Worm (Caenorhabditis elegans) whole organism, L1 larva: ENCODE results near the gene ZC376.8.

ENCODE experiments used
- F16B12.6 ChIP-seq: fragments of 150-350 bp; optimal IDR thresholded peaks from 2 replicates; lab custom pipeline; 2014; ENCODE audit warnings: missing biosample characterization, missing genetic modification characterization
- Y116A8C.19 ChIP-seq: sonication (generic microtip); optimal IDR thresholded peaks from 2 replicates; lab custom pipeline; 2016; ENCODE audit warnings: missing compliant biosample characterization, missing genetic modification characterization, borderline replicate concordance
- aha-1 ChIP-seq: fragments of 150-350 bp; optimal IDR thresholded peaks from 2 replicates; lab custom pipeline; 2014; ENCODE audit warnings: missing biosample characterization, missing genetic modification characterization
- alr-1 ChIP-seq: fragments of 200-800 bp; sonication (Bioruptor generic); optimal IDR thresholded peaks from 2 replicates; lab custom pipeline; 2018; ENCODE audit warnings: borderline replicate concordance, mild to moderate bottlenecking, missing genetic modification characterization, missing compliant biosample characterization
- aly-2 ChIP-seq: fragments of 150-350 bp; optimal IDR thresholded peaks from 2 replicates; lab custom pipeline; 2014; ENCODE audit warnings: missing biosample characterization, missing genetic modification characterization
- ama-1 ChIP-seq: fragments of 150-350 bp; optimal IDR thresholded peaks from 2 replicates; lab custom pipeline; 2014
- blmp-1 ChIP-seq: fragments of 150-350 bp; optimal IDR thresholded peaks from 2 replicates; lab custom pipeline; 2014; ENCODE audit warnings: missing biosample characterization, missing genetic modification characterization
- ceh-63 ChIP-seq: fragments of 200-800 bp; sonication (Bioruptor generic); optimal IDR thresholded peaks from 2 replicates; lab custom pipeline; 2018; ENCODE audit warnings: mild to moderate bottlenecking, missing genetic modification characterization, missing compliant biosample characterization
- ceh-82 ChIP-seq, 3 experiments: fragments of 150-350 bp in 1 of 3; sonication (generic microtip) in 2 of 3; optimal IDR thresholded peaks; 2 replicates each; lab custom pipeline; 2014 to 2017; ENCODE audit warnings: missing biosample characterization in 3 of 3, missing genetic modification characterization in 3 of 3
- ceh-88 ChIP-seq: fragments of 200-800 bp; sonication (Bioruptor generic); IDR thresholded peaks from 2 replicates; pipeline ENCODE4 v1.3.6; 2022; ENCODE audit warnings: missing genetic modification characterization, missing compliant biosample characterization
- ces-1 ChIP-seq: fragments of 150-350 bp; optimal IDR thresholded peaks from 2 replicates; lab custom pipeline; 2014; ENCODE audit warnings: missing biosample characterization, missing genetic modification reagents, missing genetic modification characterization
- dpl-1 ChIP-seq, 3 experiments: fragments of 150-350 bp in 2 of 3; sonication (generic microtip) in 1 of 3; optimal IDR thresholded peaks; 2 replicates each; lab custom pipeline; 2014 to 2017; ENCODE audit warnings: missing biosample characterization in 3 of 3, missing genetic modification characterization in 3 of 3, missing genetic modification reagents in 3 of 3
- dsc-1 ChIP-seq: sonication (generic microtip); optimal IDR thresholded peaks from 2 replicates; lab custom pipeline; 2016; ENCODE audit warnings: mild to moderate bottlenecking, missing genetic modification characterization, missing compliant biosample characterization
- efl-1 ChIP-seq, 4 experiments: fragments of 150-350 bp; optimal IDR thresholded peaks in 3 of 4; peaks in 1 of 4; 1 replicate in 1 of 4; 2 replicates in 3 of 4; lab custom pipeline; 2014; ENCODE audit warnings: missing biosample characterization in 2 of 4, missing genetic modification characterization in 2 of 4, missing genetic modification reagents in 2 of 4
- efl-3 ChIP-seq: fragments of 200-800 bp; sonication (Bioruptor generic); optimal IDR thresholded peaks from 2 replicates; lab custom pipeline; 2018; ENCODE audit warnings: mild to moderate bottlenecking, missing genetic modification characterization, missing compliant biosample characterization
- egl-13 ChIP-seq: sonication (generic microtip); optimal IDR thresholded peaks from 2 replicates; lab custom pipeline; 2016; ENCODE audit warnings: missing genotype, missing genetic modification reagents, missing genetic modification characterization, missing compliant biosample characterization
- egl-27 ChIP-seq, 2 experiments: fragments of 150-350 bp in 1 of 2; sonication (generic microtip); optimal IDR thresholded peaks; 3 replicates each; lab custom pipeline; 2017 to 2018; ENCODE audit warnings: missing biosample characterization in 2 of 2, missing genetic modification characterization in 2 of 2, missing genetic modification reagents in 2 of 2
- elt-3 ChIP-seq, 6 experiments: fragments of 150-350 bp in 1 of 6; sonication (generic microtip); optimal IDR thresholded peaks; 2 replicates each; lab custom pipeline; 2017 to 2018; ENCODE audit warnings: missing biosample characterization in 6 of 6, missing genetic modification characterization in 6 of 6, inconsistent platforms in 1 of 6
- ets-5 ChIP-seq: fragments of 200-800 bp; sonication (Bioruptor generic); IDR thresholded peaks from 2 replicates; pipeline ENCODE4 v1.3.6; 2022; ENCODE audit warnings: missing genetic modification characterization, missing compliant biosample characterization
- fkh-10 ChIP-seq: sonication (generic microtip); optimal IDR thresholded peaks from 2 replicates; lab custom pipeline; 2017; ENCODE audit warnings: missing biosample characterization, missing genetic modification reagents, missing genetic modification characterization
- fkh-8 ChIP-seq: sonication (generic microtip); optimal IDR thresholded peaks from 2 replicates; lab custom pipeline; 2016; ENCODE audit warnings: mild to moderate bottlenecking, missing genetic modification characterization, missing compliant biosample characterization
- fos-1 ChIP-seq: fragments of 150-350 bp; optimal IDR thresholded peaks from 2 replicates; lab custom pipeline; 2014; ENCODE audit warnings: missing biosample characterization, missing genetic modification characterization
- grh-1 ChIP-seq: fragments of 200-800 bp; sonication (Bioruptor generic); IDR thresholded peaks from 2 replicates; pipeline ENCODE4 v1.3.6; 2022; ENCODE audit warnings: missing genetic modification reagents, missing genetic modification characterization, missing compliant biosample characterization
- hlh-17 ChIP-seq: fragments of 200-800 bp; sonication (Bioruptor generic); optimal IDR thresholded peaks from 2 replicates; lab custom pipeline; 2018; ENCODE audit warnings: missing genetic modification characterization, mild to moderate bottlenecking, missing compliant biosample characterization, moderate library complexity, borderline replicate concordance
- irx-1 ChIP-seq: sonication (generic microtip); optimal IDR thresholded peaks from 2 replicates; lab custom pipeline; 2016; ENCODE audit warnings: missing genetic modification characterization, missing compliant biosample characterization
- isw-1 ChIP-seq: fragments of 200-800 bp; sonication (Bioruptor generic); IDR thresholded peaks from 2 replicates; pipeline ENCODE4 v1.3.6; 2022; ENCODE audit warnings: missing genetic modification characterization, missing compliant biosample characterization
- jun-1 ChIP-seq: fragments of 150-350 bp; optimal IDR thresholded peaks from 2 replicates; lab custom pipeline; 2014; ENCODE audit warnings: missing biosample characterization, missing genetic modification reagents, missing genetic modification characterization
- lin-15B ChIP-seq: fragments of 150-350 bp; sonication (generic microtip); optimal IDR thresholded peaks from 3 replicates; lab custom pipeline; 2014; ENCODE audit warnings: missing biosample characterization, missing genetic modification characterization
- lin-39 ChIP-seq: fragments of 150-350 bp; optimal IDR thresholded peaks from 2 replicates; lab custom pipeline; 2014; ENCODE audit warnings: missing biosample characterization, missing genetic modification reagents, missing genetic modification characterization
- lsy-2 ChIP-seq, 2 experiments: fragments of 150-350 bp; optimal IDR thresholded peaks; 2 replicates each; lab custom pipeline; 2014; ENCODE audit warnings: missing biosample characterization in 2 of 2, missing genetic modification characterization in 2 of 2
- mef-2 ChIP-seq: fragments of 150-350 bp; optimal IDR thresholded peaks from 2 replicates; lab custom pipeline; 2014; ENCODE audit warnings: missing biosample characterization, missing genetic modification characterization
- mep-1 ChIP-seq: fragments of 150-350 bp; optimal IDR thresholded peaks from 2 replicates; lab custom pipeline; 2014; ENCODE audit warnings: missing biosample characterization, missing genetic modification characterization
- nhr-11 ChIP-seq: fragments of 150-350 bp; optimal IDR thresholded peaks from 2 replicates; lab custom pipeline; 2014; ENCODE audit warnings: missing biosample characterization, missing genetic modification characterization
- nhr-12 ChIP-seq: sonication (generic microtip); optimal IDR thresholded peaks from 2 replicates; lab custom pipeline; 2017; ENCODE audit warnings: missing biosample characterization, missing genetic modification characterization
- nhr-19 ChIP-seq: fragments of 200-800 bp; sonication (Bioruptor generic); conservative IDR thresholded peaks from 2 replicates; pipeline ENCODE4 v1.3.6; 2022; ENCODE audit warnings: missing genetic modification characterization, missing compliant biosample characterization
- nhr-20 ChIP-seq: sonication (generic microtip); optimal IDR thresholded peaks from 2 replicates; lab custom pipeline; 2016; ENCODE audit warnings: mild to moderate bottlenecking, missing genetic modification characterization, missing compliant biosample characterization
- nhr-237 ChIP-seq: fragments of 150-350 bp; optimal IDR thresholded peaks from 2 replicates; lab custom pipeline; 2014; ENCODE audit warnings: missing biosample characterization, missing genetic modification characterization
- nhr-28 ChIP-seq: fragments of 150-350 bp; optimal IDR thresholded peaks from 2 replicates; lab custom pipeline; 2014; ENCODE audit warnings: missing biosample characterization, missing genetic modification characterization
- nhr-71 ChIP-seq: sonication (generic microtip); optimal IDR thresholded peaks from 2 replicates; lab custom pipeline; 2016; ENCODE audit warnings: mild to moderate bottlenecking, missing genetic modification characterization, moderate library complexity, missing compliant biosample characterization
- nhr-84 ChIP-seq: sonication (generic microtip); optimal IDR thresholded peaks from 2 replicates; lab custom pipeline; 2017; ENCODE audit warnings: missing biosample characterization, missing genetic modification characterization
- pag-3 ChIP-seq: sonication (generic microtip); optimal IDR thresholded peaks from 2 replicates; lab custom pipeline; 2017; ENCODE audit warnings: missing genetic modification characterization, mild to moderate bottlenecking, missing compliant biosample characterization, antibody characterized with exemption, borderline replicate concordance; ENCODE audit not compliant: insufficient read depth
- pqm-1 ChIP-seq: sonication (generic microtip); optimal IDR thresholded peaks from 3 replicates; lab custom pipeline; 2017; ENCODE audit warnings: missing biosample characterization, missing genetic modification characterization
- skn-1 ChIP-seq: fragments of 150-350 bp; optimal IDR thresholded peaks from 2 replicates; lab custom pipeline; 2014; ENCODE audit warnings: missing biosample characterization, missing genetic modification characterization
- snpc-4 ChIP-seq: fragments of 150-350 bp; optimal IDR thresholded peaks from 2 replicates; lab custom pipeline; 2014; ENCODE audit warnings: missing biosample characterization, missing genetic modification characterization
- snu-23 ChIP-seq: sonication (generic microtip); optimal IDR thresholded peaks from 2 replicates; lab custom pipeline; 2016; ENCODE audit warnings: missing genetic modification characterization, missing compliant biosample characterization
- sox-4 ChIP-seq: sonication (generic microtip); optimal IDR thresholded peaks from 2 replicates; lab custom pipeline; 2016; ENCODE audit warnings: missing genetic modification characterization, missing compliant biosample characterization
- sptf-1 ChIP-seq: fragments of 150-350 bp; optimal IDR thresholded peaks from 2 replicates; lab custom pipeline; 2014; ENCODE audit warnings: missing biosample characterization, missing genetic modification characterization
- sup-37 ChIP-seq: fragments of 200-800 bp; sonication (Bioruptor generic); optimal IDR thresholded peaks from 2 replicates; lab custom pipeline; 2018; ENCODE audit warnings: mild to moderate bottlenecking, missing genetic modification characterization, missing compliant biosample characterization
- tbx-2 ChIP-seq: sonication (generic microtip); optimal IDR thresholded peaks from 2 replicates; lab custom pipeline; 2016; ENCODE audit warnings: missing genetic modification characterization, missing compliant biosample characterization
- unc-130 ChIP-seq: fragments of 150-350 bp; optimal IDR thresholded peaks from 2 replicates; lab custom pipeline; 2017; ENCODE audit warnings: missing biosample characterization, missing genetic modification characterization, inconsistent platforms
- zag-1 ChIP-seq: fragments of 150-350 bp; optimal IDR thresholded peaks from 2 replicates; lab custom pipeline; 2014; ENCODE audit warnings: missing biosample characterization, missing genetic modification characterization
- ztf-11 ChIP-seq, 2 experiments: sonication (generic microtip); optimal IDR thresholded peaks; 2 replicates each; lab custom pipeline; 2016 to 2017; ENCODE audit warnings: missing genetic modification characterization in 2 of 2, missing biosample characterization in 1 of 2, missing compliant biosample characterization in 1 of 2
- ztf-4 ChIP-seq: fragments of 150-350 bp; optimal IDR thresholded peaks from 2 replicates; lab custom pipeline; 2014; ENCODE audit warnings: missing biosample characterization, missing genetic modification characterization

Gene ZC376.8

ce11 chrV:14193451-14193850 lies 13.4 kb downstream of the ZC376.8 start, which contains the start of gene atfs-1 (continued):
- no peak for TF ChIP-seq grh-1 (GFP tag; lab: Robert Waterston, UW)
- TF ChIP-seq snpc-4 (tag; lab: Kevin White, UChicago) = no peak
- peak; percentile 64 to 75 for TF ChIP-seq efl-1 (optimal IDR thresholded peaks at IDR 0.05; lab: Kevin White, UChicago)
- peak; percentile 27 to 85 for TF ChIP-seq efl-1 (GFP tag; optimal IDR thresholded peaks at IDR 0.05 in 1 of 2; lab: Kevin White, UChicago)
- no peak for TF ChIP-seq fkh-10 (GFP tag; lab: Kevin White, UChicago)
- TF ChIP-seq jun-1 (tag; lab: Kevin White, UChicago) = peak; percentile 70
- TF ChIP-seq ceh-88 = no peak
- peak; percentile 82 for TF ChIP-seq nhr-20 (tag; lab: Kevin White, UChicago)
- peak; percentile 10 for TF ChIP-seq fkh-8 (tag; lab: Kevin White, UChicago)
- no peak for TF ChIP-seq nhr-11 (tag; lab: Kevin White, UChicago)
- TF ChIP-seq ztf-11 (tag; optimal IDR thresholded peaks at IDR 0.05; lab: Kevin White, UChicago) = no peak
- peak; percentile 74 for TF ChIP-seq nhr-19
- TF ChIP-seq sox-4 = peak; percentile 3
- peak; percentile 67 for TF ChIP-seq tbx-2 (tag; lab: Kevin White, UChicago)
- TF ChIP-seq mep-1 (tag; lab: Kevin White, UChicago) = peak; percentile 64
- TF ChIP-seq nhr-237 (tag; lab: Kevin White, UChicago) = no peak
- TF ChIP-seq zag-1 = no peak
- TF ChIP-seq isw-1 (GFP tag; lab: Robert Waterston, UW) = no peak
- no peak for TF ChIP-seq nhr-84 (tag; lab: Kevin White, UChicago)
- TF ChIP-seq dsc-1 (tag; lab: Kevin White, UChicago) = peak; percentile 20
- TF ChIP-seq ceh-63 (GFP tag; lab: Kevin White, UChicago) = no peak
- no peak for TF ChIP-seq lin-39 (tag; lab: Kevin White, UChicago)
- TF ChIP-seq aly-2 (tag; lab: Kevin White, UChicago) = peak; percentile 47
- peak in 1 of 6 experiments; percentile 36 for TF ChIP-seq elt-3 (tag; optimal IDR thresholded peaks at IDR 0.05; lab: Kevin White, UChicago)
- TF ChIP-seq nhr-71 = peak; percentile 87
- TF ChIP-seq sptf-1 (tag; lab: Kevin White, UChicago) = no peak
- no peak for TF ChIP-seq ces-1 (GFP tag; lab: Kevin White, UChicago)
- peak; percentile 21 for TF ChIP-seq fos-1 (tag; lab: Kevin White, UChicago)
- TF ChIP-seq F16B12.6 = no peak
- TF ChIP-seq alr-1 = no peak
- no peak for TF ChIP-seq Y116A8C.19 (tag; lab: Kevin White, UChicago)
- peak; percentile 49 to 68 for TF ChIP-seq lsy-2 (tag; optimal IDR thresholded peaks at IDR 0.05; lab: Kevin White, UChicago)
- peak; percentile 86 for TF ChIP-seq snu-23 (GFP tag; lab: Kevin White, UChicago)
- no peak for TF ChIP-seq hlh-17 (GFP tag; lab: Kevin White, UChicago)
- TF ChIP-seq skn-1 (tag; lab: Kevin White, UChicago) = peak; percentile 3
- no peak for TF ChIP-seq mef-2 (tag; lab: Kevin White, UChicago)
- TF ChIP-seq nhr-12 (tag; lab: Kevin White, UChicago) = no peak
- TF ChIP-seq lin-15B = peak; percentile 21
- no peak for TF ChIP-seq aha-1
- no peak for TF ChIP-seq efl-3 (GFP tag; lab: Kevin White, UChicago)
- TF ChIP-seq ama-1 (lab: Kevin White, UChicago) = no peak
- no peak for TF ChIP-seq egl-13 (tag; lab: Kevin White, UChicago)
- no peak for TF ChIP-seq pqm-1 (tag; lab: Kevin White, UChicago)
- TF ChIP-seq nhr-28 (tag; lab: Kevin White, UChicago) = no peak
- no peak for TF ChIP-seq pag-3 (tag; lab: Kevin White, UChicago)
- TF ChIP-seq sup-37 (GFP tag; lab: Kevin White, UChicago) = no peak
- TF ChIP-seq ceh-82 (tag; optimal IDR thresholded peaks at IDR 0.05; lab: Kevin White, UChicago) = peak in 2 of 3 experiments; percentile 57 to 67
- TF ChIP-seq dpl-1 (GFP tag; optimal IDR thresholded peaks at IDR 0.05; lab: Kevin White, UChicago) = peak in 2 of 3 experiments; percentile 36 to 43
- TF ChIP-seq egl-27 (tag; optimal IDR thresholded peaks at IDR 0.05; lab: Kevin White, UChicago) = peak in 1 of 2 experiments; percentile 6
- TF ChIP-seq irx-1 (tag; lab: Kevin White, UChicago) = no peak
- TF ChIP-seq ets-5 (GFP tag; lab: Robert Waterston, UW) = no peak
- no peak for TF ChIP-seq ztf-4 (tag; lab: Kevin White, UChicago)
- TF ChIP-seq blmp-1 (tag; lab: Kevin White, UChicago) = peak; percentile 99
- TF ChIP-seq unc-130 (tag; lab: Kevin White, UChicago) = peak; percentile 7
